Fruit fly (Drosophila melanogaster) whole organism, prepupa: ENCODE results near the gene CG32428.

Source experiments
- Blimp-1 ChIP-seq: fragments of 200-800 bp; sonication (Bioruptor generic); optimal IDR thresholded peaks from 3 replicates; lab custom pipeline; 2017; ENCODE audit warnings: missing biosample characterization, missing genetic modification characterization, mild to moderate bottlenecking, moderate library complexity, missing genetic modification reagents
- CG10631 ChIP-seq: fragments of 200-800 bp; sonication (Bioruptor generic); optimal IDR thresholded peaks from 2 replicates; lab custom pipeline; 2016; ENCODE audit warnings: missing biosample characterization, missing genetic modification characterization
- CG10669 ChIP-seq: fragments of 200-800 bp; sonication (Bioruptor generic); optimal IDR thresholded peaks from 3 replicates; lab custom pipeline; 2018; ENCODE audit warnings: missing biosample characterization, mild to moderate bottlenecking, missing genetic modification characterization, moderate library complexity
- CG11294 ChIP-seq: fragments of 200-800 bp; sonication (Bioruptor generic); IDR thresholded peaks from 2 replicates; pipeline ENCODE4 v1.3.6; 2022; ENCODE audit warnings: missing biosample characterization, missing genetic modification characterization
- CG11762 ChIP-seq: fragments of 200-800 bp; sonication (Bioruptor generic); optimal IDR thresholded peaks from 3 replicates; lab custom pipeline; 2016; ENCODE audit warnings: missing biosample characterization, missing genetic modification characterization; ENCODE audit not compliant: insufficient read depth
- CG15336 ChIP-seq: fragments of 200-800 bp; sonication (Bioruptor generic); IDR thresholded peaks from 2 replicates; pipeline ENCODE4 v1.3.6; 2022; ENCODE audit warnings: missing biosample characterization, missing genetic modification characterization
- CG16779 ChIP-seq: fragments of 200-800 bp; sonication (Bioruptor generic); optimal IDR thresholded peaks from 3 replicates; lab custom pipeline; 2017; ENCODE audit warnings: missing biosample characterization, mild to moderate bottlenecking, missing genetic modification characterization
- CG3032 ChIP-seq: fragments of 200-800 bp; optimal IDR thresholded peaks from 2 replicates; lab custom pipeline; 2019; ENCODE audit warnings: missing biosample characterization, mild to moderate bottlenecking, missing genetic modification characterization, moderate library complexity
- CG32006 ChIP-seq: fragments of 200-800 bp; sonication (Bioruptor generic); optimal IDR thresholded peaks from 3 replicates; lab custom pipeline; 2017; ENCODE audit warnings: missing biosample characterization, mild to moderate bottlenecking, missing genetic modification characterization
- CG4318 ChIP-seq: fragments of 200-800 bp; sonication (Bioruptor generic); optimal IDR thresholded peaks from 3 replicates; lab custom pipeline; 2017; ENCODE audit warnings: missing biosample characterization, mild to moderate bottlenecking, missing genetic modification characterization
- CG6276 ChIP-seq: fragments of 200-800 bp; sonication (Bioruptor generic); optimal IDR thresholded peaks from 2 replicates; lab custom pipeline; 2017; ENCODE audit warnings: missing biosample characterization, mild to moderate bottlenecking, missing genetic modification characterization
- CG6792 ChIP-seq: fragments of 200-800 bp; sonication (Bioruptor generic); optimal IDR thresholded peaks from 3 replicates; lab custom pipeline; 2016; ENCODE audit warnings: missing biosample characterization, missing genetic modification characterization
- CG8119 ChIP-seq: fragments of 200-800 bp; sonication (Bioruptor generic); IDR thresholded peaks from 3 replicates; pipeline ENCODE4 v1.3.6; 2022; ENCODE audit warnings: missing biosample characterization, missing genetic modification characterization
- CG8319 ChIP-seq: fragments of 200-800 bp; sonication (Bioruptor generic); optimal IDR thresholded peaks from 3 replicates; lab custom pipeline; 2016; ENCODE audit warnings: missing biosample characterization, missing genetic modification characterization
- CG9139 ChIP-seq: fragments of 200-800 bp; sonication (Bioruptor generic); optimal IDR thresholded peaks from 3 replicates; lab custom pipeline; 2017; ENCODE audit warnings: missing biosample characterization, mild to moderate bottlenecking, missing genetic modification characterization
- Eip75B ChIP-seq: fragments of 200-800 bp; sonication (Bioruptor generic); optimal IDR thresholded peaks from 3 replicates; lab custom pipeline; 2016; ENCODE audit warnings: missing biosample characterization, missing genetic modification characterization
- Eip78C ChIP-seq: fragments of 200-800 bp; sonication (Bioruptor generic); peaks from one replicate; lab custom pipeline; 2016; ENCODE audit warnings: missing biosample characterization, missing genetic modification characterization
- Eip93F ChIP-seq: fragments of 200-800 bp; sonication (Bioruptor generic); optimal IDR thresholded peaks from 2 replicates; lab custom pipeline; 2016; ENCODE audit warnings: missing biosample characterization, mild to moderate bottlenecking, missing genetic modification characterization
- Ets21C ChIP-seq: fragments of 200-800 bp; sonication (Bioruptor generic); optimal IDR thresholded peaks from 3 replicates; lab custom pipeline; 2016; ENCODE audit warnings: missing biosample characterization, missing genetic modification characterization
- Gug ChIP-seq: fragments of 200-800 bp; sonication (Bioruptor generic); IDR thresholded peaks from 2 replicates; pipeline ENCODE4 v1.3.6; 2022; ENCODE audit warnings: missing biosample characterization, missing genetic modification characterization
- Hr38 ChIP-seq: sonication (Bioruptor generic); optimal IDR thresholded peaks from 2 replicates; lab custom pipeline; 2016; ENCODE audit warnings: missing biosample characterization, missing genetic modification characterization
- Hr39 ChIP-seq: fragments of 200-800 bp; sonication (Bioruptor generic); optimal IDR thresholded peaks from 2 replicates; lab custom pipeline; 2016; ENCODE audit warnings: missing biosample characterization, missing genetic modification characterization
- Hr4 ChIP-seq: fragments of 200-800 bp; sonication (Bioruptor generic); optimal IDR thresholded peaks from 3 replicates; lab custom pipeline; 2016; ENCODE audit warnings: missing biosample characterization, missing genetic modification characterization
- Lpt ChIP-seq: fragments of 200-800 bp; sonication (Bioruptor generic); optimal IDR thresholded peaks from 3 replicates; lab custom pipeline; 2016; ENCODE audit warnings: missing biosample characterization, missing genetic modification characterization
- OdsH ChIP-seq: fragments of 200-800 bp; sonication (Bioruptor generic); optimal IDR thresholded peaks from 3 replicates; lab custom pipeline; 2016; ENCODE audit warnings: missing biosample characterization, missing genetic modification characterization
- Smox ChIP-seq: fragments of 200-800 bp; sonication (Bioruptor generic); optimal IDR thresholded peaks from 3 replicates; lab custom pipeline; 2016; ENCODE audit warnings: missing biosample characterization, missing genetic modification characterization
- Sox102F ChIP-seq: fragments of 200-800 bp; sonication (Bioruptor generic); optimal IDR thresholded peaks from 2 replicates; lab custom pipeline; 2016; ENCODE audit warnings: missing biosample characterization, mild to moderate bottlenecking, missing genetic modification characterization
- Sox15 ChIP-seq: fragments of 200-800 bp; sonication (Bioruptor generic); optimal IDR thresholded peaks from 3 replicates; lab custom pipeline; 2016; ENCODE audit warnings: missing biosample characterization, missing genetic modification characterization
- achi ChIP-seq: fragments of 200-800 bp; sonication (Bioruptor generic); optimal IDR thresholded peaks from 3 replicates; lab custom pipeline; 2016; ENCODE audit warnings: missing biosample characterization, missing genetic modification characterization
- acj6 ChIP-seq: fragments of 200-800 bp; sonication (Bioruptor generic); optimal IDR thresholded peaks from 3 replicates; lab custom pipeline; 2016; ENCODE audit warnings: missing biosample characterization, missing genetic modification characterization
- eg ChIP-seq: fragments of 200-800 bp; sonication (Bioruptor generic); IDR thresholded peaks from 3 replicates; pipeline ENCODE4 v1.3.6; 2022; ENCODE audit warnings: missing biosample characterization, missing genetic modification characterization
- fd59A ChIP-seq: fragments of 200-800 bp; sonication (Bioruptor generic); optimal IDR thresholded peaks from 2 replicates; lab custom pipeline; 2017; ENCODE audit warnings: missing biosample characterization, mild to moderate bottlenecking, missing genetic modification characterization, missing genetic modification reagents
- fd85E ChIP-seq: fragments of 200-800 bp; sonication (Bioruptor generic); optimal IDR thresholded peaks from 3 replicates; lab custom pipeline; 2016; ENCODE audit warnings: missing biosample characterization, missing genetic modification characterization
- fkh ChIP-seq: fragments of 200-800 bp; sonication (Bioruptor generic); optimal IDR thresholded peaks from 3 replicates; lab custom pipeline; 2017; ENCODE audit warnings: missing biosample characterization, mild to moderate bottlenecking, missing genetic modification characterization, moderate library complexity
- lz ChIP-seq: fragments of 200-800 bp; sonication (Bioruptor generic); optimal IDR thresholded peaks from 3 replicates; lab custom pipeline; 2016; ENCODE audit warnings: missing biosample characterization, missing genetic modification characterization
- pdm3 ChIP-seq: fragments of 200-800 bp; sonication (Bioruptor generic); optimal IDR thresholded peaks from 3 replicates; lab custom pipeline; 2016; ENCODE audit warnings: missing biosample characterization, missing genetic modification characterization
- spab ChIP-seq: fragments of 200-800 bp; sonication (Bioruptor generic); optimal IDR thresholded peaks from 2 replicates; lab custom pipeline; 2017; ENCODE audit warnings: missing biosample characterization, mild to moderate bottlenecking, missing genetic modification characterization, missing genetic modification reagents
- ss ChIP-seq, 2 experiments: fragments of 200-800 bp; sonication (Bioruptor generic); optimal IDR thresholded peaks; 2 replicates in 1 of 2; 3 replicates in 1 of 2; lab custom pipeline; 2017 to 2018; ENCODE audit warnings: mild to moderate bottlenecking in 2 of 2, missing biosample characterization in 2 of 2, missing genetic modification characterization in 2 of 2, moderate library complexity in 1 of 2
- svp ChIP-seq: fragments of 200-800 bp; sonication (Bioruptor generic); peaks from one replicate; lab custom pipeline; 2016; ENCODE audit warnings: missing biosample characterization, missing genetic modification characterization
- topi ChIP-seq: fragments of 200-800 bp; sonication (Bioruptor generic); optimal IDR thresholded peaks from 3 replicates; lab custom pipeline; 2016; ENCODE audit warnings: missing biosample characterization, missing genetic modification characterization
- vri ChIP-seq: fragments of 200-800 bp; sonication (Bioruptor generic); optimal IDR thresholded peaks from 3 replicates; lab custom pipeline; 2016; ENCODE audit warnings: missing biosample characterization, mild to moderate bottlenecking, missing genetic modification characterization

The CG32428 gene

dm6 chr3L:20516519-20517178 is 43.1 kb upstream of the CG32428 start (continued):
- TF ChIP-seq Ets21C (GFP tag; lab: Kevin White, UChicago): no peak
- no peak for TF ChIP-seq CG9139
- TF ChIP-seq OdsH: peak; percentile 12
- TF ChIP-seq fd59A: no peak
- peak; percentile 38 for TF ChIP-seq acj6 (GFP tag; lab: Kevin White, UChicago)
- TF ChIP-seq CG3032 (tag; lab: Kevin White, UChicago): peak; percentile 53
- no peak for TF ChIP-seq Sox102F (GFP tag; lab: Kevin White, UChicago)
- TF ChIP-seq CG6792 (GFP tag; lab: Kevin White, UChicago): no peak
- peak; percentile 75 for TF ChIP-seq Eip78C (GFP tag; lab: Kevin White, UChicago)
- TF ChIP-seq vri: peak; percentile 29
- no peak for TF ChIP-seq Blimp-1 (GFP tag; lab: Kevin White, UChicago)
- TF ChIP-seq spab (GFP tag; lab: Kevin White, UChicago): no peak
- TF ChIP-seq Lpt: no peak
- peak; percentile 44 for TF ChIP-seq pdm3 (GFP tag; lab: Kevin White, UChicago)
- peak; percentile 15 for TF ChIP-seq topi (GFP tag; lab: Kevin White, UChicago)
- TF ChIP-seq CG8119: peak; percentile 68
- TF ChIP-seq Eip75B (GFP tag; lab: Kevin White, UChicago): no peak
- peak; percentile 26 for TF ChIP-seq Hr4
- TF ChIP-seq achi (GFP tag; lab: Kevin White, UChicago): no peak
- peak; percentile 7 for TF ChIP-seq CG4318
- peak; percentile 97 for TF ChIP-seq fkh
- peak; percentile 7 for TF ChIP-seq CG8319
- peak; percentile 41; the same call in 1 of the 2 replicates for TF ChIP-seq CG15336
- no peak for TF ChIP-seq ss (GFP tag; optimal IDR thresholded peaks at IDR 0.05; lab: Kevin White, UChicago)
- no peak for TF ChIP-seq fd85E (GFP tag; lab: Kevin White, UChicago)

dm6 chr3L:20514101-20514500 is 40.6 kb upstream of the CG32428 start:
- TF ChIP-seq Ets21C (GFP tag; lab: Kevin White, UChicago) (no peak), Eip78C (GFP tag; lab: Kevin White, UChicago) (peak; percentile 29), Gug (GFP tag; lab: Robert Waterston, UW) (no peak), CG32006 (GFP tag; lab: Kevin White, UChicago) (no peak), CG6792 (GFP tag; lab: Kevin White, UChicago) (no peak)
- TF ChIP-seq, all 60 proteins: peak for 1

- peak; percentile 10 for TF ChIP-seq CG16779 (tag; lab: Kevin White, UChicago)
- TF ChIP-seq ss (GFP tag; optimal IDR thresholded peaks at IDR 0.05; lab: Kevin White, UChicago): peak; percentile 10 to 39
- TF ChIP-seq Hr39 (GFP tag; lab: Kevin White, UChicago): no peak
- TF ChIP-seq svp (GFP tag; lab: Kevin White, UChicago): peak; percentile 99
Observed at dm6 chr3L:20511499-20512108, 38.1 kb upstream of the CG32428 start.

- peak; percentile 63 for TF ChIP-seq CG10631 (GFP tag; lab: Kevin White, UChicago)
- TF ChIP-seq Eip93F: peak; percentile 45
- peak; percentile 74 for TF ChIP-seq OdsH
- peak; percentile 72 for TF ChIP-seq CG10669 (GFP tag; lab: Kevin White, UChicago)
- TF ChIP-seq topi (GFP tag; lab: Kevin White, UChicago): peak; percentile 89
- peak; percentile 82 for TF ChIP-seq CG16779 (tag; lab: Kevin White, UChicago)
- peak; percentile 63 for TF ChIP-seq Sox15 (GFP tag; lab: Kevin White, UChicago)
- peak; percentile 78 for TF ChIP-seq achi (GFP tag; lab: Kevin White, UChicago)
- TF ChIP-seq fd59A: peak; percentile 71
- TF ChIP-seq CG9139: peak; percentile 59
- no peak for TF ChIP-seq Hr38
- peak; percentile 81 for TF ChIP-seq Smox (GFP tag; lab: Kevin White, UChicago)
- no peak for TF ChIP-seq CG11294
- peak; percentile 75 for TF ChIP-seq acj6 (GFP tag; lab: Kevin White, UChicago)
- TF ChIP-seq CG6792 (GFP tag; lab: Kevin White, UChicago): peak; percentile 75
- peak; percentile 82 for TF ChIP-seq lz
- peak; percentile 72 to 84 for TF ChIP-seq ss (GFP tag; optimal IDR thresholded peaks at IDR 0.05; lab: Kevin White, UChicago)
- peak; percentile 23; the same call in 1 of the 2 replicates for TF ChIP-seq Gug (GFP tag; lab: Robert Waterston, UW)
- TF ChIP-seq CG6276 (GFP tag; lab: Kevin White, UChicago): peak; percentile 82
- peak; percentile 81 for TF ChIP-seq pdm3 (GFP tag; lab: Kevin White, UChicago)
- TF ChIP-seq Lpt: peak; percentile 67
- TF ChIP-seq CG11762: peak; percentile 55
- peak; percentile 24; the same call in 1 of the 3 replicates for TF ChIP-seq eg (GFP tag; lab: Robert Waterston, UW)
- peak; percentile 74; the same call in 2 of the 3 replicates for TF ChIP-seq CG8119
Observed at dm6 chr3L:20509121-20509934, 35.8 kb upstream of the CG32428 start.
